Worm (Caenorhabditis elegans) whole organism, L4 larva: ENCODE results near the gene crb-3.

ENCODE experiments used
- D1046.2 ChIP-seq: fragments of 200-800 bp; sonication (Bioruptor generic); IDR thresholded peaks from 2 replicates; pipeline ENCODE4 v1.3.6; 2022; ENCODE audit warnings: missing genetic modification characterization, missing compliant biosample characterization
- F37D6.2 ChIP-seq: sonication (generic microtip); optimal IDR thresholded peaks from 2 replicates; lab custom pipeline; 2016; ENCODE audit warnings: mild to moderate bottlenecking, missing genetic modification characterization, missing compliant biosample characterization
- R02D3.7 ChIP-seq: fragments of 150-350 bp; sonication (generic microtip); optimal IDR thresholded peaks from 3 replicates; lab custom pipeline; 2014; ENCODE audit warnings: missing biosample characterization, missing genetic modification characterization
- Y105C5A.15 ChIP-seq: fragments of 200-800 bp; sonication (Bioruptor generic); IDR thresholded peaks from 2 replicates; pipeline ENCODE4 v1.3.6; 2022; ENCODE audit warnings: missing genetic modification characterization, missing compliant biosample characterization
- Y48G9A.11 ChIP-seq: fragments of 200-800 bp; sonication (Bioruptor generic); IDR thresholded peaks from 2 replicates; pipeline ENCODE4 v1.3.6; 2022; ENCODE audit warnings: missing genetic modification reagents, missing genetic modification characterization, missing compliant biosample characterization
- Y75B8A.6 ChIP-seq: fragments of 200-800 bp; sonication (Bioruptor generic); IDR thresholded peaks from 2 replicates; pipeline ENCODE4 v1.3.6; 2022; ENCODE audit warnings: missing genetic modification reagents, missing genetic modification characterization, missing compliant biosample characterization
- aha-1 ChIP-seq: fragments of 150-350 bp; peaks from one replicate; lab custom pipeline; 2014; ENCODE audit warnings: missing biosample characterization, missing genetic modification characterization
- ama-1 ChIP-seq: fragments of 150-350 bp; optimal IDR thresholded peaks from 2 replicates; lab custom pipeline; 2014; ENCODE audit warnings: inconsistent platforms, mixed read lengths
- arid-1 ChIP-seq: fragments of 200-800 bp; sonication (Bioruptor generic); conservative IDR thresholded peaks from 2 replicates; pipeline ENCODE4 v1.3.6; 2022; ENCODE audit warnings: missing genetic modification reagents, missing genetic modification characterization, missing compliant biosample characterization
- attf-4 ChIP-seq: sonication (generic microtip); optimal IDR thresholded peaks from 3 replicates; lab custom pipeline; 2017; ENCODE audit warnings: missing biosample characterization, missing genetic modification characterization
- ceh-20 ChIP-seq: fragments of 200-800 bp; sonication (Bioruptor generic); IDR thresholded peaks from 2 replicates; pipeline ENCODE4 v1.3.6; 2022; ENCODE audit warnings: missing genetic modification reagents, missing genetic modification characterization, missing compliant biosample characterization
- ceh-28 ChIP-seq: fragments of 150-350 bp; optimal IDR thresholded peaks from 2 replicates; lab custom pipeline; 2014; ENCODE audit warnings: missing biosample characterization, missing genetic modification reagents, missing genetic modification characterization
- ceh-44 ChIP-seq: fragments of 200-800 bp; sonication (Bioruptor generic); IDR thresholded peaks from 2 replicates; pipeline ENCODE4 v1.3.6; 2022; ENCODE audit warnings: missing genetic modification reagents, missing genetic modification characterization, missing compliant biosample characterization
- ces-1 ChIP-seq: fragments of 150-350 bp; sonication (generic microtip); optimal IDR thresholded peaks from 4 replicates; lab custom pipeline; 2014; ENCODE audit warnings: missing biosample characterization, missing genetic modification reagents, missing genetic modification characterization
- ctbp-1 ChIP-seq: fragments of 200-800 bp; sonication (Bioruptor generic); IDR thresholded peaks from 2 replicates; pipeline ENCODE4 v1.3.6; 2022; ENCODE audit warnings: missing genetic modification reagents, missing genetic modification characterization, missing compliant biosample characterization
- daf-16 ChIP-seq, 3 experiments: sonication (generic microtip); optimal IDR thresholded peaks; 2 replicates each; lab custom pipeline; 2016 to 2017; ENCODE audit warnings: missing genetic modification characterization in 3 of 3, missing genetic modification reagents in 3 of 3, mild to moderate bottlenecking in 2 of 3, missing compliant biosample characterization in 2 of 3, missing biosample characterization in 1 of 3, moderate library complexity in 1 of 3
- daf-19 ChIP-seq: fragments of 200-800 bp; sonication (Bioruptor generic); conservative IDR thresholded peaks from 2 replicates; pipeline ENCODE4 v1.3.6; 2022; ENCODE audit warnings: missing genetic modification characterization, missing compliant biosample characterization
- daf-8 ChIP-seq: fragments of 200-800 bp; sonication (Bioruptor generic); IDR thresholded peaks from 2 replicates; pipeline ENCODE4 v1.3.6; 2022; ENCODE audit warnings: missing genetic modification characterization, missing compliant biosample characterization
- dmd-8 ChIP-seq: fragments of 200-800 bp; sonication (Bioruptor generic); IDR thresholded peaks from 2 replicates; pipeline ENCODE4 v1.3.6; 2022; ENCODE audit warnings: missing genetic modification characterization, missing compliant biosample characterization
- dve-1 ChIP-seq: sonication (generic microtip); optimal IDR thresholded peaks from 2 replicates; lab custom pipeline; 2017; ENCODE audit warnings: antibody characterized with exemption, mild to moderate bottlenecking, missing genetic modification characterization, missing compliant biosample characterization; ENCODE audit not compliant: insufficient read depth
- fkh-10 ChIP-seq: fragments of 150-350 bp; optimal IDR thresholded peaks from 2 replicates; lab custom pipeline; 2014; ENCODE audit warnings: missing biosample characterization, missing genetic modification reagents, missing genetic modification characterization
- jun-1 ChIP-seq: fragments of 150-350 bp; optimal IDR thresholded peaks from 2 replicates; lab custom pipeline; 2014; ENCODE audit warnings: missing biosample characterization, missing genetic modification reagents, missing genetic modification characterization
- lin-1 ChIP-seq: fragments of 200-800 bp; sonication (Bioruptor generic); IDR thresholded peaks from 2 replicates; pipeline ENCODE4 v1.3.6; 2022; ENCODE audit warnings: missing genetic modification reagents, missing genetic modification characterization, missing compliant biosample characterization
- lin-13 ChIP-seq: fragments of 150-350 bp; optimal IDR thresholded peaks from 2 replicates; lab custom pipeline; 2014; ENCODE audit warnings: missing biosample characterization, missing genetic modification reagents, missing genetic modification characterization
- lin-15B ChIP-seq: fragments of 150-350 bp; sonication (generic microtip); optimal IDR thresholded peaks from 3 replicates; lab custom pipeline; 2014; ENCODE audit warnings: missing biosample characterization, missing genetic modification characterization
- lin-29 ChIP-seq: fragments of 200-800 bp; sonication (Bioruptor generic); IDR thresholded peaks from 2 replicates; pipeline ENCODE4 v1.3.6; 2022; ENCODE audit warnings: missing genetic modification reagents, missing genetic modification characterization, missing compliant biosample characterization
- lin-38 ChIP-seq: fragments of 200-800 bp; sonication (Bioruptor generic); IDR thresholded peaks from 2 replicates; pipeline ENCODE4 v1.3.6; 2022; ENCODE audit warnings: missing genetic modification reagents, missing genetic modification characterization, missing compliant biosample characterization
- lir-3 ChIP-seq: sonication (generic microtip); optimal IDR thresholded peaks from 2 replicates; lab custom pipeline; 2016; ENCODE audit warnings: mild to moderate bottlenecking, missing genetic modification characterization, missing compliant biosample characterization
- lsy-2 ChIP-seq, 2 experiments: fragments of 150-350 bp in 1 of 2; sonication (generic microtip) in 1 of 2; optimal IDR thresholded peaks; 2 replicates each; lab custom pipeline; 2014 to 2017; ENCODE audit warnings: missing biosample characterization in 2 of 2, missing genetic modification characterization in 2 of 2
- mdl-1 ChIP-seq, 2 experiments: fragments of 150-350 bp in 1 of 2; sonication (generic microtip) in 1 of 2; optimal IDR thresholded peaks; 2 replicates each; lab custom pipeline; 2014 to 2017; ENCODE audit warnings: missing biosample characterization in 2 of 2, missing genetic modification characterization in 2 of 2
- mep-1 ChIP-seq: fragments of 150-350 bp; sonication (generic microtip); optimal IDR thresholded peaks from 3 replicates; lab custom pipeline; 2014; ENCODE audit warnings: missing biosample characterization, missing genetic modification characterization
- mxl-2 ChIP-seq: fragments of 200-800 bp; sonication (Bioruptor generic); conservative IDR thresholded peaks from 2 replicates; pipeline ENCODE4 v1.3.6; 2022; ENCODE audit warnings: missing genetic modification reagents, missing genetic modification characterization, missing compliant biosample characterization
- nhr-102 ChIP-seq: sonication (generic microtip); optimal IDR thresholded peaks from 2 replicates; lab custom pipeline; 2016; ENCODE audit warnings: mild to moderate bottlenecking, missing genetic modification characterization, moderate library complexity, missing compliant biosample characterization
- nhr-111 ChIP-seq: fragments of 200-800 bp; sonication (Bioruptor generic); optimal IDR thresholded peaks from 2 replicates; lab custom pipeline; 2018; ENCODE audit warnings: mild to moderate bottlenecking, missing genetic modification characterization, missing compliant biosample characterization
- nhr-41 ChIP-seq: fragments of 200-800 bp; sonication (Bioruptor generic); IDR thresholded peaks from 2 replicates; pipeline ENCODE4 v1.3.6; 2022; ENCODE audit warnings: missing genetic modification reagents, missing genetic modification characterization, missing compliant biosample characterization
- nhr-42 ChIP-seq: fragments of 200-800 bp; sonication (Bioruptor generic); IDR thresholded peaks from 2 replicates; pipeline ENCODE4 v1.3.6; 2022; ENCODE audit warnings: missing genetic modification characterization, missing compliant biosample characterization
- nhr-48 ChIP-seq: sonication (generic microtip); optimal IDR thresholded peaks from 2 replicates; lab custom pipeline; 2016; ENCODE audit warnings: mild to moderate bottlenecking, missing genetic modification characterization, missing compliant biosample characterization
- nhr-6 ChIP-seq: fragments of 150-350 bp; optimal IDR thresholded peaks from 2 replicates; lab custom pipeline; 2014; ENCODE audit warnings: missing biosample characterization, missing genetic modification characterization
- pqm-1 ChIP-seq: sonication (generic microtip); optimal IDR thresholded peaks from 2 replicates; lab custom pipeline; 2017; ENCODE audit warnings: missing biosample characterization, missing genetic modification characterization
- rbr-2 ChIP-seq: sonication (generic microtip); optimal IDR thresholded peaks from 2 replicates; lab custom pipeline; 2016; ENCODE audit warnings: missing genotype, missing genetic modification characterization, missing compliant biosample characterization
- sdz-12 ChIP-seq: fragments of 200-800 bp; sonication (Bioruptor generic); optimal IDR thresholded peaks from 2 replicates; lab custom pipeline; 2018; ENCODE audit warnings: mild to moderate bottlenecking, missing genetic modification characterization, missing compliant biosample characterization
- set-16 ChIP-seq: fragments of 200-800 bp; sonication (Bioruptor generic); IDR thresholded peaks from 2 replicates; pipeline ENCODE4 v1.3.6; 2022; ENCODE audit warnings: missing genetic modification reagents, missing genetic modification characterization, missing compliant biosample characterization
- snpc-1.2 ChIP-seq: fragments of 200-800 bp; sonication (Bioruptor generic); IDR thresholded peaks from 2 replicates; pipeline ENCODE4 v1.3.6; 2022; ENCODE audit warnings: missing genetic modification reagents, missing genetic modification characterization, missing compliant biosample characterization
- spr-1 ChIP-seq: sonication (generic microtip); optimal IDR thresholded peaks from 2 replicates; lab custom pipeline; 2016; ENCODE audit warnings: mild to moderate bottlenecking, missing genetic modification characterization, missing compliant biosample characterization
- unc-130 ChIP-seq: sonication (generic microtip); optimal IDR thresholded peaks from 2 replicates; lab custom pipeline; 2016; ENCODE audit warnings: missing genetic modification reagents, missing genetic modification characterization, missing compliant biosample characterization
- unc-62 ChIP-seq, 3 experiments: fragments of 150-350 bp in 1 of 3; sonication (generic microtip); optimal IDR thresholded peaks in 2 of 3; peaks in 1 of 3; 1 replicate in 1 of 3; 2 replicates in 2 of 3; lab custom pipeline; 2014 to 2017; ENCODE audit warnings: missing biosample characterization in 3 of 3, missing genetic modification characterization in 3 of 3, missing genetic modification reagents in 3 of 3, missing genotype in 1 of 3
- zfp-3 ChIP-seq: fragments of 200-800 bp; sonication (Bioruptor generic); conservative IDR thresholded peaks from 2 replicates; pipeline ENCODE4 v1.3.6; 2022; ENCODE audit warnings: missing genetic modification reagents, missing genetic modification characterization, missing compliant biosample characterization
- zip-11 ChIP-seq: fragments of 200-800 bp; sonication (Bioruptor generic); IDR thresholded peaks from 2 replicates; pipeline ENCODE4 v1.3.6; 2022; ENCODE audit warnings: missing genetic modification characterization, missing compliant biosample characterization
- zip-2 ChIP-seq: fragments of 150-350 bp; optimal IDR thresholded peaks from 2 replicates; lab custom pipeline; 2014; ENCODE audit warnings: missing biosample characterization, missing genetic modification characterization
- ztf-11 ChIP-seq: fragments of 150-350 bp; optimal IDR thresholded peaks from 2 replicates; lab custom pipeline; 2014; ENCODE audit warnings: missing biosample characterization, missing genetic modification characterization
- ztf-7 ChIP-seq: fragments of 150-350 bp; optimal IDR thresholded peaks from 2 replicates; lab custom pipeline; 2014; ENCODE audit warnings: missing biosample characterization, missing genetic modification characterization

The crb-3 gene

DNA sequence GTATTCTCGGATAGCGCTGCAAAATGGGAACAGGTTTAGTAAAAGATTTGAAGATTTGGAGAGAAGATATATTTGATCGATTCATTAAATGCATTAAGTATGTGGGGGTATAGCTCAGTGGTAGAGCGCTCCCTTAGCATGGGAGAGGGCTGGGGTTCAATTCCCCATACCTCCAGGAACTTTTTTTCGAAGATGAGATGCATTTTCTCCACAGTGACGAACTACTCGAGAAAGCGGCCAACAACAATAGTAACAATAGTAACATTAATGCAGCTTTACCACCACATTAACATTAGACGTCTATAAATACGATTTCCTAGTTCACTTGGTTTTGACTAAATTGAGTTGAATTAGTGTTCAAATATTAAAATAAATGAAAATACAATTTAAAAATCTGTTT is 34.1 kb downstream of the crb-3 start (continued):
- peak; percentile 64 for TF ChIP-seq nhr-102
- 0 out of 2 replicates have a peak, but pooled peaks have one; percentile 54 for TF ChIP-seq zip-11 (GFP tag; lab: Robert Waterston, UW)
- no peak for TF ChIP-seq unc-62 (GFP tag; optimal IDR thresholded peaks at IDR 0.05 in 1 of 2; lab: Kevin White, UChicago)
- TF ChIP-seq unc-62 (tag; optimal IDR thresholded peaks at IDR 0.05; lab: Kevin White, UChicago): no peak
- TF ChIP-seq ceh-28: no peak
- TF ChIP-seq ztf-11 (tag; lab: Kevin White, UChicago): no peak
- TF ChIP-seq ceh-44 (GFP tag; lab: Robert Waterston, UW): 0 out of 2 replicates have a peak, but pooled peaks have one; percentile 45
- no peak for TF ChIP-seq jun-1 (tag; lab: Kevin White, UChicago)
- TF ChIP-seq lin-1 (GFP tag; lab: Robert Waterston, UW): no peak
- no peak for TF ChIP-seq ama-1 (lab: Kevin White, UChicago)
- TF ChIP-seq fkh-10 (GFP tag; lab: Kevin White, UChicago): no peak
- TF ChIP-seq unc-130 (GFP tag; lab: Kevin White, UChicago): peak; percentile 3
- no peak for TF ChIP-seq ceh-20 (GFP tag; lab: Robert Waterston, UW)
- no peak for TF ChIP-seq ztf-7 (tag; lab: Kevin White, UChicago)
- no peak for TF ChIP-seq mxl-2 (GFP tag; lab: Robert Waterston, UW)
- TF ChIP-seq Y48G9A.11: peak; percentile 44; the same call in 1 of the 2 replicates
- TF ChIP-seq dve-1 (tag; lab: Kevin White, UChicago): no peak
- TF ChIP-seq aha-1 (tag; lab: Kevin White, UChicago): peak; percentile 96
- peak; percentile 56; the same call in 1 of the 2 replicates for TF ChIP-seq Y75B8A.6 (GFP tag; lab: Robert Waterston, UW)
- 0 out of 2 replicates have a peak, but pooled peaks have one; percentile 14 for TF ChIP-seq lin-29 (GFP tag; lab: Robert Waterston, UW)
- TF ChIP-seq lin-38 (GFP tag; lab: Robert Waterston, UW): peak; percentile 71
- TF ChIP-seq daf-8 (GFP tag; lab: Robert Waterston, UW): peak; percentile 75; the same call in 1 of the 2 replicates
- no peak for TF ChIP-seq sdz-12 (GFP tag; lab: Kevin White, UChicago)
- no peak for TF ChIP-seq D1046.2 (GFP tag; lab: Robert Waterston, UW)
- no peak for TF ChIP-seq nhr-42 (GFP tag; lab: Robert Waterston, UW)
- TF ChIP-seq dmd-8 (GFP tag; lab: Robert Waterston, UW): peak; percentile 77; the same call in 1 of the 2 replicates
- TF ChIP-seq F37D6.2 (tag; lab: Kevin White, UChicago): no peak
- TF ChIP-seq lsy-2 (tag; optimal IDR thresholded peaks at IDR 0.05; lab: Kevin White, UChicago): no peak
- no peak for TF ChIP-seq mep-1
- TF ChIP-seq rbr-2: no peak
- TF ChIP-seq ces-1 (GFP tag; lab: Kevin White, UChicago): no peak
- no peak for TF ChIP-seq mdl-1 (tag; optimal IDR thresholded peaks at IDR 0.05; lab: Kevin White, UChicago)
- TF ChIP-seq attf-4: no peak
- no peak for TF ChIP-seq set-16 (GFP tag; lab: Robert Waterston, UW)
- TF ChIP-seq Y105C5A.15: no peak
- TF ChIP-seq daf-16 (GFP tag; optimal IDR thresholded peaks at IDR 0.05; lab: Kevin White, UChicago): peak; percentile 27 to 61
- no peak for TF ChIP-seq daf-16 (tag; optimal IDR thresholded peaks at IDR 0.05; lab: Kevin White, UChicago)
- 0 out of 2 replicates have a peak, but pooled peaks have one; percentile 62 for TF ChIP-seq arid-1 (GFP tag; lab: Robert Waterston, UW)
- 0 out of 2 replicates have a peak, but pooled peaks have one; percentile 51 for TF ChIP-seq ctbp-1 (GFP tag; lab: Robert Waterston, UW)
- peak; percentile 64 for TF ChIP-seq spr-1
- no peak for TF ChIP-seq pqm-1 (tag; lab: Kevin White, UChicago)
- no peak for TF ChIP-seq nhr-6 (tag; lab: Kevin White, UChicago)
- peak; percentile 2 for TF ChIP-seq nhr-111
- no peak for TF ChIP-seq nhr-41 (GFP tag; lab: Robert Waterston, UW)
- 0 out of 2 replicates have a peak, but pooled peaks have one; percentile 24 for TF ChIP-seq daf-19 (GFP tag; lab: Robert Waterston, UW)
- no peak for TF ChIP-seq zip-2 (tag; lab: Kevin White, UChicago)
- TF ChIP-seq nhr-48 (tag; lab: Kevin White, UChicago): peak; percentile 59
- TF ChIP-seq R02D3.7 (tag; lab: Kevin White, UChicago): no peak
- TF ChIP-seq lin-13: no peak
- peak; percentile 71 for TF ChIP-seq lir-3 (tag; lab: Kevin White, UChicago)
- no peak for TF ChIP-seq zfp-3
- peak; percentile 92 for TF ChIP-seq snpc-1.2 (GFP tag; lab: Robert Waterston, UW)
- TF ChIP-seq lin-15B (tag; lab: Kevin White, UChicago): no peak
